Fruit fly (Drosophila melanogaster) whole organism, embryonic: Measurements from ENCODE around the gene CG34298.

Source experiments
- ATbp ChIP-seq: fragments of 200-800 bp; sonication (Bioruptor generic); optimal IDR thresholded peaks from 2 replicates; lab custom pipeline; 2017; ENCODE audit warnings: missing biosample characterization, mild to moderate bottlenecking, missing genetic modification characterization, missing genetic modification reagents
- BEAF-32 ChIP-seq: fragments of 200-800 bp; sonication (Bioruptor generic); optimal IDR thresholded peaks from 3 replicates; lab custom pipeline; 2017; ENCODE audit warnings: missing biosample characterization, missing genetic modification characterization, mild to moderate bottlenecking, moderate library complexity, missing genetic modification reagents
- CG10366 ChIP-seq: fragments of 200-800 bp; sonication (Bioruptor generic); IDR thresholded peaks from 2 replicates; pipeline ENCODE4 v1.3.6; 2022; ENCODE audit warnings: missing biosample characterization, missing genetic modification characterization
- CG11247 ChIP-seq: fragments of 200-800 bp; sonication (Bioruptor generic); IDR thresholded peaks from 2 replicates; pipeline ENCODE4 v1.3.6; 2022; ENCODE audit warnings: missing biosample characterization, missing genetic modification characterization
- CG11723 ChIP-seq: fragments of 200-800 bp; sonication (Bioruptor generic); optimal IDR thresholded peaks from 2 replicates; lab custom pipeline; 2017; ENCODE audit warnings: missing biosample characterization, mild to moderate bottlenecking, missing genetic modification characterization
- CG12155 ChIP-seq: fragments of 200-800 bp; sonication (Bioruptor generic); optimal IDR thresholded peaks from 3 replicates; lab custom pipeline; 2016; ENCODE audit warnings: missing biosample characterization, missing genetic modification characterization
- CG12391 ChIP-seq: fragments of 200-800 bp; sonication (Bioruptor generic); optimal IDR thresholded peaks from 3 replicates; lab custom pipeline; 2018; ENCODE audit warnings: missing biosample characterization, mild to moderate bottlenecking, missing genetic modification characterization, moderate library complexity
- CG15269 ChIP-seq: fragments of 200-800 bp; sonication (Bioruptor generic); optimal IDR thresholded peaks from 2 replicates; lab custom pipeline; 2018; ENCODE audit warnings: missing biosample characterization, mild to moderate bottlenecking, missing genetic modification characterization, moderate library complexity
- CG15696 ChIP-seq: fragments of 200-800 bp; sonication (Bioruptor generic); optimal IDR thresholded peaks from 2 replicates; lab custom pipeline; 2019; ENCODE audit warnings: missing biosample characterization, mild to moderate bottlenecking, missing genetic modification characterization, moderate library complexity
- CG17186 ChIP-seq: fragments of 200-800 bp; sonication (Bioruptor generic); optimal IDR thresholded peaks from 3 replicates; lab custom pipeline; 2017; ENCODE audit warnings: missing biosample characterization, missing genetic modification reagents, missing genetic modification characterization
- CG17328 ChIP-seq: fragments of 200-800 bp; sonication (Bioruptor generic); IDR thresholded peaks from 2 replicates; pipeline ENCODE4 v1.3.6; 2022; ENCODE audit warnings: missing biosample characterization, missing genetic modification characterization
- CG17912 ChIP-seq: fragments of 200-800 bp; sonication (Bioruptor generic); optimal IDR thresholded peaks from 2 replicates; lab custom pipeline; 2018; ENCODE audit warnings: missing biosample characterization, mild to moderate bottlenecking, missing genetic modification characterization
- CG3281 ChIP-seq: fragments of 200-800 bp; sonication (Bioruptor generic); optimal IDR thresholded peaks from 3 replicates; lab custom pipeline; 2017; ENCODE audit warnings: missing biosample characterization, mild to moderate bottlenecking, missing genetic modification characterization
- CG33557 ChIP-seq: fragments of 200-800 bp; sonication (Bioruptor generic); optimal IDR thresholded peaks from 2 replicates; lab custom pipeline; 2019; ENCODE audit warnings: missing biosample characterization, mild to moderate bottlenecking, missing genetic modification characterization, moderate library complexity
- CG7271 ChIP-seq: fragments of 200-800 bp; sonication (Bioruptor generic); optimal IDR thresholded peaks from 2 replicates; lab custom pipeline; 2018; ENCODE audit warnings: missing biosample characterization, mild to moderate bottlenecking, missing genetic modification characterization, moderate library complexity
- CG8281 ChIP-seq: fragments of 200-800 bp; sonication (Bioruptor generic); optimal IDR thresholded peaks from 2 replicates; lab custom pipeline; 2018; ENCODE audit warnings: missing biosample characterization, mild to moderate bottlenecking, missing genetic modification characterization, moderate library complexity
- CG9817 ChIP-seq: fragments of 200-800 bp; sonication (Bioruptor generic); optimal IDR thresholded peaks from 2 replicates; lab custom pipeline; 2018; ENCODE audit warnings: missing biosample characterization, mild to moderate bottlenecking, missing genetic modification characterization, moderate library complexity
- Fer3 ChIP-seq: fragments of 200-800 bp; sonication (Bioruptor generic); optimal IDR thresholded peaks from 2 replicates; lab custom pipeline; 2018; ENCODE audit warnings: missing biosample characterization, mild to moderate bottlenecking, missing genetic modification characterization, moderate library complexity
- HmgZ ChIP-seq: fragments of 200-800 bp; sonication (Bioruptor generic); optimal IDR thresholded peaks from 2 replicates; lab custom pipeline; 2018; ENCODE audit warnings: missing biosample characterization, mild to moderate bottlenecking, missing genetic modification characterization
- MESR4 ChIP-seq: fragments of 200-800 bp; sonication (Bioruptor generic); optimal IDR thresholded peaks from 2 replicates; lab custom pipeline; 2018; ENCODE audit warnings: missing biosample characterization, mild to moderate bottlenecking, missing genetic modification characterization, moderate library complexity
- Myb ChIP-seq: fragments of 200-800 bp; sonication (Bioruptor generic); optimal IDR thresholded peaks from 2 replicates; lab custom pipeline; 2016; ENCODE audit warnings: missing biosample characterization, missing genetic modification characterization
- Opbp ChIP-seq: fragments of 200-800 bp; sonication (Bioruptor generic); IDR thresholded peaks from 3 replicates; pipeline ENCODE4 v1.3.6; 2022; ENCODE audit warnings: missing biosample characterization, missing genetic modification characterization; ENCODE audit not compliant: partially characterized antibody
- Poxn ChIP-seq: fragments of 200-800 bp; sonication (Bioruptor generic); IDR thresholded peaks from 2 replicates; pipeline ENCODE4 v1.3.6; 2022; ENCODE audit warnings: missing biosample characterization, missing genetic modification characterization
- Side ChIP-seq: fragments of 200-800 bp; sonication (Bioruptor generic); optimal IDR thresholded peaks from 2 replicates; lab custom pipeline; 2016; ENCODE audit warnings: missing biosample characterization, missing genetic modification characterization
- Sox102F ChIP-seq: fragments of 200-800 bp; sonication (Bioruptor generic); optimal IDR thresholded peaks from 2 replicates; lab custom pipeline; 2018; ENCODE audit warnings: missing biosample characterization, mild to moderate bottlenecking, missing genetic modification characterization, moderate library complexity
- Ssrp ChIP-seq: fragments of 200-800 bp; sonication (Bioruptor generic); optimal IDR thresholded peaks from 2 replicates; lab custom pipeline; 2018; ENCODE audit warnings: missing biosample characterization, mild to moderate bottlenecking, missing genetic modification characterization, moderate library complexity
- Tbp ChIP-seq: fragments of >200 bp; optimal IDR thresholded peaks from 2 replicates; lab custom pipeline; 2018; ENCODE audit warnings: missing biosample characterization, missing genetic modification characterization
- Usf ChIP-seq: fragments of 200-800 bp; sonication (Bioruptor generic); optimal IDR thresholded peaks from 2 replicates; lab custom pipeline; 2017; ENCODE audit warnings: missing genotype, missing biosample characterization, missing genetic modification characterization
- bcd ChIP-seq: fragments of 200-800 bp; sonication (Bioruptor generic); optimal IDR thresholded peaks from 2 replicates; lab custom pipeline; 2017; ENCODE audit warnings: missing biosample characterization, mild to moderate bottlenecking, missing genetic modification characterization
- danr ChIP-seq: fragments of 200-800 bp; sonication (Bioruptor generic); IDR thresholded peaks from 2 replicates; pipeline ENCODE4 v1.3.6; 2022; ENCODE audit warnings: missing biosample characterization, missing genetic modification characterization
- dmrt11E ChIP-seq: fragments of 200-800 bp; sonication (Bioruptor generic); optimal IDR thresholded peaks from 3 replicates; lab custom pipeline; 2018; ENCODE audit warnings: missing biosample characterization, mild to moderate bottlenecking, missing genetic modification characterization, moderate library complexity
- eyg ChIP-seq: fragments of 200-800 bp; sonication (Bioruptor generic); optimal IDR thresholded peaks from 3 replicates; lab custom pipeline; 2016; ENCODE audit warnings: missing biosample characterization, missing genetic modification characterization
- gcm ChIP-seq: fragments of 200-800 bp; sonication (Bioruptor generic); optimal IDR thresholded peaks from 2 replicates; lab custom pipeline; 2019; ENCODE audit warnings: missing biosample characterization, mild to moderate bottlenecking, missing genetic modification characterization, moderate library complexity
- gfzf ChIP-seq: fragments of 200-800 bp; sonication (Bioruptor generic); optimal IDR thresholded peaks from 2 replicates; lab custom pipeline; 2016; ENCODE audit warnings: missing biosample characterization, mild to moderate bottlenecking, missing genetic modification characterization, moderate library complexity
- h ChIP-seq: fragments of >200 bp; optimal IDR thresholded peaks from 2 replicates; lab custom pipeline; 2017
- ind ChIP-seq: fragments of 200-800 bp; sonication (Bioruptor generic); optimal IDR thresholded peaks from 3 replicates; lab custom pipeline; 2016; ENCODE audit warnings: missing biosample characterization, missing genetic modification characterization
- lilli ChIP-seq: fragments of 200-800 bp; sonication (Bioruptor generic); optimal IDR thresholded peaks from 3 replicates; lab custom pipeline; 2016; ENCODE audit warnings: missing biosample characterization, missing genetic modification characterization
- mirr ChIP-seq: fragments of 200-800 bp; sonication (Bioruptor generic); optimal IDR thresholded peaks from 3 replicates; lab custom pipeline; 2018; ENCODE audit warnings: missing biosample characterization, mild to moderate bottlenecking, missing genetic modification characterization
- nom ChIP-seq: fragments of 200-800 bp; sonication (Bioruptor generic); optimal IDR thresholded peaks from 2 replicates; lab custom pipeline; 2017; ENCODE audit warnings: missing biosample characterization, missing genetic modification characterization, mild to moderate bottlenecking, moderate library complexity, missing genetic modification reagents
- otp ChIP-seq: fragments of 200-800 bp; sonication (Bioruptor generic); IDR thresholded peaks from 3 replicates; pipeline ENCODE4, ENCODE4 v1.3.6; 2022; ENCODE audit warnings: missing biosample characterization, missing genetic modification characterization
- pb ChIP-seq: fragments of 200-800 bp; sonication (Bioruptor generic); optimal IDR thresholded peaks from 3 replicates; lab custom pipeline; 2016; ENCODE audit warnings: missing biosample characterization, missing genetic modification characterization
- ro ChIP-seq: fragments of 200-800 bp; sonication (Bioruptor generic); IDR thresholded peaks from 2 replicates; pipeline ENCODE4 v1.3.6; 2022; ENCODE audit warnings: missing biosample characterization, missing genetic modification characterization
- slp2 ChIP-seq: fragments of 200-800 bp; sonication (Bioruptor generic); optimal IDR thresholded peaks from 2 replicates; lab custom pipeline; 2016; ENCODE audit warnings: missing biosample characterization, missing genetic modification characterization
- tap ChIP-seq: fragments of 200-800 bp; optimal IDR thresholded peaks from 3 replicates; lab custom pipeline; 2019; ENCODE audit warnings: missing biosample characterization, mild to moderate bottlenecking, missing genetic modification characterization, moderate library complexity
- tio ChIP-seq: fragments of 200-800 bp; sonication (Bioruptor generic); optimal IDR thresholded peaks from 2 replicates; lab custom pipeline; 2017; ENCODE audit warnings: missing biosample characterization, missing genetic modification characterization, inconsistent platforms
- trh ChIP-seq: fragments of 200-800 bp; sonication (Bioruptor generic); optimal IDR thresholded peaks from 2 replicates; lab custom pipeline; 2016; ENCODE audit warnings: missing biosample characterization, missing genetic modification characterization
- twi ChIP-seq: fragments of 200-800 bp; optimal IDR thresholded peaks from 2 replicates; lab custom pipeline; 2019; ENCODE audit warnings: missing biosample characterization, mild to moderate bottlenecking, missing genetic modification characterization, moderate library complexity
- tx ChIP-seq: fragments of 200-800 bp; sonication (Bioruptor generic); optimal IDR thresholded peaks from 2 replicates; lab custom pipeline; 2016; ENCODE audit warnings: missing biosample characterization, missing genetic modification characterization
- unc-4 ChIP-seq: fragments of 200-800 bp; sonication (Bioruptor generic); IDR thresholded peaks from 2 replicates; pipeline ENCODE4 v1.3.6; 2022; ENCODE audit warnings: missing biosample characterization, missing genetic modification characterization; ENCODE audit not compliant: partially characterized antibody
- wek ChIP-seq: fragments of 200-800 bp; sonication (Bioruptor generic); optimal IDR thresholded peaks from 3 replicates; lab custom pipeline; 2018; ENCODE audit warnings: missing biosample characterization, mild to moderate bottlenecking, missing genetic modification characterization, moderate library complexity
- wor ChIP-seq: fragments of 200-800 bp; sonication (Bioruptor generic); IDR thresholded peaks from 2 replicates; pipeline ENCODE4 v1.3.6; 2022; ENCODE audit warnings: missing biosample characterization, missing genetic modification characterization
- zf30C ChIP-seq: fragments of 200-800 bp; sonication (Bioruptor generic); optimal IDR thresholded peaks from 3 replicates; lab custom pipeline; 2018; ENCODE audit warnings: missing biosample characterization, mild to moderate bottlenecking, missing genetic modification characterization

CG34298 gene

dm6 chr3R:30036609-30037008 lies 37.0 kb downstream of the CG34298 start, which contains the start of gene ZIPIC (continued):
- TF ChIP-seq CG33557 (GFP tag; lab: Kevin White, UChicago) (no peak), Opbp (GFP tag; lab: Robert Waterston, UW) (peak; percentile 64; the same call in 1 of the 3 replicates), CG11723 (no peak), gfzf (GFP tag; lab: Kevin White, UChicago) (peak; percentile 50), nom (GFP tag; lab: Kevin White, UChicago) (no peak), CG15696 (tag; lab: Kevin White, UChicago) (no peak), wek (GFP tag; lab: Kevin White, UChicago) (no peak), Fer3 (tag; lab: Kevin White, UChicago) (no peak), pb (GFP tag; lab: Kevin White, UChicago) (no peak), trh (GFP tag; lab: Kevin White, UChicago) (no peak), mirr (GFP tag; lab: Kevin White, UChicago) (no peak), CG8281 (tag; lab: Kevin White, UChicago) (no peak), CG11247 (GFP tag; lab: Robert Waterston, UW) (no peak), unc-4 (GFP tag; lab: Robert Waterston, UW) (peak; percentile 58), tio (GFP tag; lab: Kevin White, UChicago) (no peak), ind (GFP tag; lab: Kevin White, UChicago) (no peak), CG17912 (no peak), tx (GFP tag; lab: Kevin White, UChicago) (no peak), dmrt11E (tag; lab: Kevin White, UChicago) (no peak), CG12155 (GFP tag; lab: Kevin White, UChicago) (no peak), Side (GFP tag; lab: Kevin White, UChicago) (no peak), zf30C (GFP tag; lab: Kevin White, UChicago) (no peak), HmgZ (tag; lab: Kevin White, UChicago) (peak; percentile 18), CG10366 (GFP tag; lab: Robert Waterston, UW) (no peak), danr (GFP tag; lab: Robert Waterston, UW) (no peak), Sox102F (GFP tag; lab: Kevin White, UChicago) (no peak), CG17186 (peak; percentile 23), eyg (GFP tag; lab: Kevin White, UChicago) (no peak), slp2 (GFP tag; lab: Kevin White, UChicago) (no peak), BEAF-32 (GFP tag; lab: Kevin White, UChicago) (peak; percentile 49), Ssrp (tag; lab: Kevin White, UChicago) (no peak), bcd (GFP tag; lab: Kevin White, UChicago) (no peak), CG7271 (tag; lab: Kevin White, UChicago) (no peak), Poxn (GFP tag; lab: Robert Waterston, UW) (no peak), MESR4 (GFP tag; lab: Kevin White, UChicago) (peak; percentile 75), CG3281 (GFP tag; lab: Kevin White, UChicago) (no peak), Tbp (GFP tag; lab: Kevin White, UChicago) (no peak), h (lab: Kevin White, UChicago) (no peak), CG17328 (GFP tag; lab: Robert Waterston, UW) (no peak), gcm (GFP tag; lab: Kevin White, UChicago) (no peak), lilli (GFP tag; lab: Kevin White, UChicago) (no peak), ATbp (no peak), twi (tag; lab: Kevin White, UChicago) (no peak), CG15269 (no peak), CG9817 (tag; lab: Kevin White, UChicago) (no peak), wor (GFP tag; lab: Robert Waterston, UW) (no peak), Usf (GFP tag; lab: Kevin White, UChicago) (no peak), ro (GFP tag; lab: Robert Waterston, UW) (no peak), otp (GFP tag; lab: Robert Waterston, UW) (no peak), Myb (peak; percentile 84), CG12391 (tag; lab: Kevin White, UChicago) (no peak), tap (tag; lab: Kevin White, UChicago) (no peak)
